Worm (Caenorhabditis elegans) whole organism, early embryonic: ENCODE data around the gene sqt-1.

Experiments used
- F13C5.2 ChIP-seq: sonication (generic microtip); optimal IDR thresholded peaks from 2 replicates; lab custom pipeline; 2017; ENCODE audit warnings: mild to moderate bottlenecking, missing genetic modification characterization, inconsistent platforms, missing compliant biosample characterization
- aly-1 ChIP-seq: sonication (generic microtip); optimal IDR thresholded peaks from 2 replicates; lab custom pipeline; 2016; ENCODE audit warnings: missing genetic modification characterization, missing compliant biosample characterization
- ama-1 ChIP-seq: fragments of 150-350 bp; optimal IDR thresholded peaks from 2 replicates; lab custom pipeline; 2014
- ceh-13 ChIP-seq: fragments of 200-800 bp; sonication (Bioruptor generic); optimal IDR thresholded peaks from 2 replicates; lab custom pipeline; 2018; ENCODE audit warnings: mild to moderate bottlenecking, missing genetic modification characterization, missing compliant biosample characterization
- ceh-36 ChIP-seq: sonication (generic microtip); optimal IDR thresholded peaks from 2 replicates; lab custom pipeline; 2016; ENCODE audit warnings: missing genetic modification characterization, inconsistent platforms, missing compliant biosample characterization
- ets-7 ChIP-seq: sonication (generic microtip); optimal IDR thresholded peaks from 2 replicates; lab custom pipeline; 2016; ENCODE audit warnings: missing genotype, missing genetic modification characterization, missing compliant biosample characterization
- flt-1 ChIP-seq: fragments of 200-800 bp; sonication (Bioruptor generic); IDR thresholded peaks from 2 replicates; pipeline ENCODE4 v1.3.6; 2022; ENCODE audit warnings: missing genetic modification characterization, missing compliant biosample characterization
- hmbx-1 ChIP-seq: sonication (generic microtip); optimal IDR thresholded peaks from 2 replicates; lab custom pipeline; 2016; ENCODE audit warnings: mild to moderate bottlenecking, missing genetic modification characterization, missing compliant biosample characterization
- hmg-4 ChIP-seq: fragments of 200-800 bp; sonication (Bioruptor generic); optimal IDR thresholded peaks from 2 replicates; lab custom pipeline; 2018; ENCODE audit warnings: mild to moderate bottlenecking, missing genetic modification characterization, missing compliant biosample characterization
- hnd-1 ChIP-seq: sonication (generic microtip); optimal IDR thresholded peaks from 2 replicates; lab custom pipeline; 2016; ENCODE audit warnings: missing genetic modification characterization, missing compliant biosample characterization
- scrt-1 ChIP-seq: fragments of 200-800 bp; sonication (Bioruptor generic); IDR thresholded peaks from 2 replicates; pipeline ENCODE4 v1.3.6; 2022; ENCODE audit warnings: missing genetic modification characterization, missing compliant biosample characterization
- tbx-11 ChIP-seq: fragments of 200-800 bp; sonication (Bioruptor generic); IDR thresholded peaks from 2 replicates; pipeline ENCODE4 v1.3.6; 2022; ENCODE audit warnings: missing genetic modification characterization, missing compliant biosample characterization
- tbx-37 ChIP-seq: fragments of 200-800 bp; sonication (Bioruptor generic); conservative IDR thresholded peaks from 2 replicates; pipeline ENCODE4 v1.3.6; 2022; ENCODE audit warnings: missing genetic modification reagents, missing genetic modification characterization, missing compliant biosample characterization
- tra-4 ChIP-seq: sonication (generic microtip); optimal IDR thresholded peaks from 2 replicates; lab custom pipeline; 2017; ENCODE audit warnings: missing genetic modification characterization, missing compliant biosample characterization

- TF ChIP-seq ama-1 (lab: Kevin White, UChicago): no peak
- TF ChIP-seq flt-1 (GFP tag; lab: Robert Waterston, UW): peak; percentile 40; the same call in 1 of the 2 replicates
- peak; percentile 20; the same call in 1 of the 2 replicates for TF ChIP-seq scrt-1 (GFP tag; lab: Robert Waterston, UW)
- TF ChIP-seq tbx-37 (GFP tag; lab: Robert Waterston, UW): no peak; the same call in 1 of the 2 replicates
- no peak for TF ChIP-seq hmg-4
- no peak for TF ChIP-seq tra-4 (tag; lab: Kevin White, UChicago)
- TF ChIP-seq ets-7 (tag; lab: Kevin White, UChicago): no peak
- no peak for TF ChIP-seq hmbx-1 (tag; lab: Kevin White, UChicago)
- TF ChIP-seq aly-1 (tag; lab: Kevin White, UChicago): no peak
- TF ChIP-seq tbx-11: no peak
- TF ChIP-seq F13C5.2: peak; percentile 63
- TF ChIP-seq hnd-1 (tag; lab: Kevin White, UChicago): peak; percentile 22
- peak; percentile 53 for TF ChIP-seq ceh-36
- no peak for TF ChIP-seq ceh-13 (GFP tag; lab: Kevin White, UChicago)
Observed at ce11 chrII:11345570-11346029, 8.0 kb upstream of the sqt-1 start, which contains the start of gene nduf-11.
